Fruit fly (Drosophila melanogaster): Measurements from ENCODE around the gene cno.

dm6 chr3R:5162213-5162612, 55.0 kb downstream of the cno start:
- TF ChIP-seq CG34406 (GFP tag; optimal IDR thresholded peaks at IDR 0.05) (no peak), CG6808 (GFP tag; optimal IDR thresholded peaks at IDR 0.05) (no peak), CG6854 (GFP tag; optimal IDR thresholded peaks at IDR 0.05) (no peak), Hr38 (GFP tag; optimal IDR thresholded peaks at IDR 0.05) (no peak), topi (GFP tag; optimal IDR thresholded peaks at IDR 0.05) (no peak), CG3919 (GFP tag; optimal IDR thresholded peaks at IDR 0.05) (no peak), Hr39 (GFP tag; optimal IDR thresholded peaks at IDR 0.05) (no peak)
